Fruit fly (Drosophila melanogaster) whole organism, wandering third instar larva: ENCODE results near the gene CG10738.

Experiments
- Abd-B ChIP-seq: fragments of >200 bp; optimal IDR thresholded peaks from 2 replicates; lab custom pipeline; 2017; ENCODE audit warnings: missing biosample characterization, missing genetic modification characterization
- CG32264 ChIP-seq: fragments of 200-800 bp; sonication (Bioruptor generic); optimal IDR thresholded peaks from 2 replicates; lab custom pipeline; 2016; ENCODE audit warnings: missing biosample characterization, missing genetic modification characterization
- CG9705 ChIP-seq: fragments of 200-800 bp; sonication (Bioruptor generic); optimal IDR thresholded peaks from 2 replicates; lab custom pipeline; 2018; ENCODE audit warnings: missing biosample characterization, mild to moderate bottlenecking, missing genetic modification characterization
- CrebA ChIP-seq: fragments of 200-800 bp; sonication (Bioruptor generic); optimal IDR thresholded peaks from 2 replicates; lab custom pipeline; 2016; ENCODE audit warnings: missing biosample characterization, mild to moderate bottlenecking, missing genetic modification characterization, borderline replicate concordance
- Dfd ChIP-seq: fragments of >200 bp; optimal IDR thresholded peaks from 2 replicates; lab custom pipeline; 2017; ENCODE audit warnings: missing biosample characterization, missing genetic modification characterization
- Dif ChIP-seq: fragments of 200-275, 200-300 bp; sonication (Bioruptor generic); optimal IDR thresholded peaks from 2 replicates; lab custom pipeline; 2018; ENCODE audit warnings: missing biosample characterization, missing genetic modification characterization; ENCODE audit not compliant: partially characterized antibody
- GATAd ChIP-seq: sonication (Bioruptor generic); optimal IDR thresholded peaks from 2 replicates; lab custom pipeline; 2016; ENCODE audit warnings: missing biosample characterization, missing genetic modification characterization
- HLH106 ChIP-seq: fragments of 200-800 bp; optimal IDR thresholded peaks from 3 replicates; lab custom pipeline; 2019; ENCODE audit warnings: missing biosample characterization, mild to moderate bottlenecking, missing genetic modification characterization, moderate library complexity
- Hr78 ChIP-seq: fragments of >200 bp; optimal IDR thresholded peaks from 2 replicates; lab custom pipeline; 2017; ENCODE audit warnings: missing biosample characterization, missing genetic modification characterization
- Hr83 ChIP-seq: fragments of 200-300 bp; sonication (Bioruptor generic); optimal IDR thresholded peaks from 2 replicates; lab custom pipeline; 2016; ENCODE audit warnings: missing biosample characterization, mild to moderate bottlenecking, missing genetic modification characterization, moderate library complexity; ENCODE audit not compliant: poor library complexity, severe bottlenecking
- Jra ChIP-seq: sonication (Bioruptor generic); optimal IDR thresholded peaks from 2 replicates; lab custom pipeline; 2016; ENCODE audit warnings: missing biosample characterization, missing genetic modification characterization
- N ChIP-seq: fragments of >200 bp; optimal IDR thresholded peaks from 2 replicates; lab custom pipeline; 2018; ENCODE audit warnings: missing biosample characterization, missing external identifiers, missing genetic modification characterization
- OdsH ChIP-seq: fragments of 200-800 bp; sonication (Bioruptor generic); optimal IDR thresholded peaks from 2 replicates; lab custom pipeline; 2016; ENCODE audit warnings: missing biosample characterization, mild to moderate bottlenecking, missing genetic modification characterization
- Rel ChIP-seq, 2 experiments: fragments of 200-800 bp; sonication (Bioruptor generic) in 1 of 2; optimal IDR thresholded peaks; 2 replicates in 1 of 2; 3 replicates in 1 of 2; lab custom pipeline; 2016 to 2019; ENCODE audit warnings: mild to moderate bottlenecking in 2 of 2, missing biosample characterization in 2 of 2, missing genetic modification characterization in 2 of 2, moderate library complexity in 1 of 2
- Sp1 ChIP-seq: fragments of 200-800 bp; sonication (Bioruptor generic); optimal IDR thresholded peaks from 3 replicates; lab custom pipeline; 2019; ENCODE audit warnings: missing biosample characterization, mild to moderate bottlenecking, missing genetic modification characterization, moderate library complexity
- br ChIP-seq: fragments of 200-800 bp; sonication (Bioruptor generic); optimal IDR thresholded peaks from 2 replicates; lab custom pipeline; 2016; ENCODE audit warnings: missing biosample characterization, missing genetic modification characterization
- brk ChIP-seq: fragments of 200-800 bp; sonication (Bioruptor generic); optimal IDR thresholded peaks from 2 replicates; lab custom pipeline; 2016; ENCODE audit warnings: missing biosample characterization, mild to moderate bottlenecking, missing genetic modification characterization
- dmrt93B ChIP-seq: fragments of 200-800 bp; sonication (Bioruptor generic); optimal IDR thresholded peaks from 2 replicates; lab custom pipeline; 2018; ENCODE audit warnings: missing biosample characterization, mild to moderate bottlenecking, missing genetic modification characterization
- ey ChIP-seq: fragments of 200-800 bp; sonication (Bioruptor generic); optimal IDR thresholded peaks from 2 replicates; lab custom pipeline; 2016; ENCODE audit warnings: missing biosample characterization, missing genetic modification characterization
- foxo ChIP-seq, 2 experiments: fragments of 200-800 bp; sonication (Bioruptor generic); optimal IDR thresholded peaks; 2 replicates in 1 of 2; 3 replicates in 1 of 2; lab custom pipeline; 2016 to 2017; ENCODE audit warnings: missing biosample characterization in 2 of 2, missing genetic modification characterization in 2 of 2
- fru ChIP-seq: fragments of 200-800 bp; sonication (Bioruptor generic); optimal IDR thresholded peaks from 3 replicates; lab custom pipeline; 2016; ENCODE audit warnings: missing biosample characterization, mild to moderate bottlenecking, missing genetic modification characterization
- h ChIP-seq: fragments of 200-800 bp; sonication (Bioruptor generic); optimal IDR thresholded peaks from 3 replicates; lab custom pipeline; 2016; ENCODE audit warnings: missing biosample characterization, mild to moderate bottlenecking, missing genetic modification characterization
- jim ChIP-seq: fragments of 175-275, 200-325 bp; sonication (Bioruptor generic); optimal IDR thresholded peaks from 2 replicates; lab custom pipeline; 2016; ENCODE audit warnings: missing biosample characterization, mild to moderate bottlenecking, missing genetic modification characterization
- lola ChIP-seq: fragments of >200 bp; optimal IDR thresholded peaks from 2 replicates; lab custom pipeline; 2017; ENCODE audit warnings: missing biosample characterization, missing genetic modification characterization
- psq ChIP-seq: fragments of 200-800 bp; sonication (Bioruptor generic); optimal IDR thresholded peaks from 3 replicates; lab custom pipeline; 2017; ENCODE audit warnings: missing biosample characterization, mild to moderate bottlenecking, missing genetic modification characterization, moderate library complexity
- rgr ChIP-seq: fragments of 200-800 bp; sonication (Bioruptor generic); optimal IDR thresholded peaks from 3 replicates; lab custom pipeline; 2016; ENCODE audit warnings: missing biosample characterization, mild to moderate bottlenecking, missing genetic modification characterization
- sv ChIP-seq: fragments of 200-800 bp; sonication (Bioruptor generic); optimal IDR thresholded peaks from 3 replicates; lab custom pipeline; 2016; ENCODE audit warnings: missing biosample characterization, missing genetic modification characterization
- tai ChIP-seq: sonication (Bioruptor generic); optimal IDR thresholded peaks from 2 replicates; lab custom pipeline; 2016; ENCODE audit warnings: missing biosample characterization, missing genetic modification characterization
- usp ChIP-seq: fragments of >200 bp; optimal IDR thresholded peaks from 2 replicates; lab custom pipeline; 2017; ENCODE audit warnings: missing biosample characterization, missing genetic modification characterization
- woc ChIP-seq: sonication (Bioruptor generic); optimal IDR thresholded peaks from 2 replicates; lab custom pipeline; 2016; ENCODE audit warnings: missing biosample characterization, mild to moderate bottlenecking, missing genetic modification characterization

Gene CG10738

dm6 chr3L:13450177-13450793 lies at the start of gene CG10738, which contains the start of gene JMJD7:
Gene CG10738 (plus strand): TSS chr3L:13450770.
Gene JMJD7 (minus strand): TSS chr3L:13450283.
- no peak for TF ChIP-seq CrebA (GFP tag; lab: Kevin White, UChicago)
- TF ChIP-seq br (GFP tag; lab: Kevin White, UChicago), result peak; percentile 14
- peak; percentile 25 for TF ChIP-seq Sp1 (GFP tag; lab: Kevin White, UChicago)
- peak; percentile 5 for TF ChIP-seq ey
- no peak for TF ChIP-seq foxo (GFP tag; optimal IDR thresholded peaks at IDR 0.05; lab: Kevin White, UChicago)
- TF ChIP-seq psq, result peak; percentile 27
- TF ChIP-seq CG32264 (GFP tag; lab: Kevin White, UChicago), result no peak
- no peak for TF ChIP-seq woc
- no peak for TF ChIP-seq GATAd (GFP tag; lab: Kevin White, UChicago)
- TF ChIP-seq rgr (GFP tag; lab: Kevin White, UChicago), result peak; percentile 36
- TF ChIP-seq N, result no peak
- TF ChIP-seq lola, result no peak
- no peak for TF ChIP-seq tai (GFP tag; lab: Kevin White, UChicago)
- TF ChIP-seq dmrt93B, result peak; percentile 67
- TF ChIP-seq brk, result no peak
- TF ChIP-seq Hr78, result no peak
- no peak for TF ChIP-seq Dif
- TF ChIP-seq CG9705 (GFP tag; lab: Kevin White, UChicago), result peak; percentile 75
- TF ChIP-seq Rel (GFP tag; optimal IDR thresholded peaks at IDR 0.05; lab: Kevin White, UChicago), result no peak
- peak; percentile 16 for TF ChIP-seq Rel (tag; optimal IDR thresholded peaks at IDR 0.05; lab: Kevin White, UChicago)
- TF ChIP-seq sv (GFP tag; lab: Kevin White, UChicago), result no peak
- TF ChIP-seq Hr83 (GFP tag; lab: Kevin White, UChicago), result peak; percentile 77
- no peak for TF ChIP-seq Jra (GFP tag; lab: Kevin White, UChicago)
- TF ChIP-seq fru, result peak; percentile 9
- no peak for TF ChIP-seq jim (GFP tag; lab: Kevin White, UChicago)
- no peak for TF ChIP-seq Dfd
- peak; percentile 44 for TF ChIP-seq h
- peak; percentile 66 for TF ChIP-seq HLH106

- TF ChIP-seq Jra (GFP tag; lab: Kevin White, UChicago), result peak; percentile 38
- TF ChIP-seq usp (GFP tag; lab: Kevin White, UChicago), result no peak
- peak; percentile 35 for TF ChIP-seq jim (GFP tag; lab: Kevin White, UChicago)
- TF ChIP-seq Sp1 (GFP tag; lab: Kevin White, UChicago), result peak; percentile 32
- TF ChIP-seq, all 38 proteins: peak for 3
These were observed 49.6 kb upstream of the CG10738 start, which contains the start of gene sens for dm6 chr3L:13400872-13401418. Gene sens (minus strand): TSS chr3L:13401125.

dm6 chr3L:13403141-13403867 lies 47.3 kb upstream of the CG10738 start:
- no peak for TF ChIP-seq Abd-B (GFP tag; lab: Kevin White, UChicago)

- TF ChIP-seq Sp1 (GFP tag; lab: Kevin White, UChicago) (peak; percentile 12), woc (peak; percentile 16), h (peak; percentile 33), CG32264 (GFP tag; lab: Kevin White, UChicago) (no peak), fru (peak; percentile 36), lola (no peak), ey (peak; percentile 13), HLH106 (peak; percentile 2), OdsH (GFP tag; lab: Kevin White, UChicago) (no peak), br (GFP tag; lab: Kevin White, UChicago) (peak; percentile 14), usp (GFP tag; lab: Kevin White, UChicago) (no peak), foxo (GFP tag; optimal IDR thresholded peaks at IDR 0.05; lab: Kevin White, UChicago) (peak in 1 of 2 experiments; percentile 33), GATAd (GFP tag; lab: Kevin White, UChicago) (no peak)
These were observed 43.7 kb upstream of the CG10738 start for dm6 chr3L:13406873-13407272.
